Fruit fly (Drosophila melanogaster): ENCODE data around the gene RpL40.

RpL40 gene

DNA sequence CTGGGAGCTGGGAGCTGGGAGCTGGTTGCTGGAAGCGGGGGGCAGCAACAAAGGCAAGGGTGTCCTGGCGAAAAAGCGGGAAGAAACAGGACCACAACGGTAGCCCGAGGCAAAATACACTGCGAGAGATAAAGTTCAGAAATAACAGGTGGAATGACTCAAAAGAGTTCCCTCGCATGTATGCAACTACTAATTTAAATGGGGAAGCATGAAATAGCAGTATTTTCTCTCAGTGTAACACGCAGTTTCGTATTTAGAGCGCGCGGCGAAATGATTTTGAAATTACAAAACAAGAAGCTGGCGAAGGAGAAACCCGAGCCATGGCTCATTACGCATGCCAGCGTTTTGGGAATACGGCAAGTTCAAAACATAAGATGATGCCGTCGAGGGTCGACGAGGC is 20.8 kb downstream of the RpL40 start (continued):
- TF ChIP-seq Rfx (GFP tag; IDR thresholded peaks at IDR 0.05) (peak; percentile 41; the same call in 1 of the 2 replicates), dysf (GFP tag; IDR thresholded peaks at IDR 0.05) (peak; percentile 42; the same call in 1 of the 3 replicates), CG15269 (tag; optimal IDR thresholded peaks at IDR 0.05) (peak; percentile 26), CG9797 (GFP tag; optimal IDR thresholded peaks at IDR 0.05) (no peak), Dbx (GFP tag; IDR thresholded peaks at IDR 0.05) (0 out of 3 replicates have a peak, but pooled peaks have one; percentile 28), sisA (GFP tag; IDR thresholded peaks at IDR 0.05) (0 out of 2 replicates have a peak, but pooled peaks have one; percentile 29), sob (GFP tag; IDR thresholded peaks at IDR 0.05) (0 out of 2 replicates have a peak, but pooled peaks have one; percentile 20), Hr51 (GFP tag; optimal IDR thresholded peaks at IDR 0.05) (peak in 1 of 2 experiments; percentile 14), CG11504 (tag; optimal IDR thresholded peaks at IDR 0.05) (peak; percentile 29), slbo (GFP tag; IDR thresholded peaks at IDR 0.05) (peak; percentile 67), dmrt99B (tag; optimal IDR thresholded peaks at IDR 0.05) (peak; percentile 10), CG12659 (GFP tag; optimal IDR thresholded peaks at IDR 0.05) (peak; percentile 0), z (GFP tag; IDR thresholded peaks at IDR 0.05) (no peak), Ptx1 (GFP tag; IDR thresholded peaks at IDR 0.05) (0 out of 2 replicates have a peak, but pooled peaks have one; percentile 15), CG7839 (tag; optimal IDR thresholded peaks at IDR 0.05) (peak; percentile 30), CG14014 (GFP tag; IDR thresholded peaks at IDR 0.05) (peak; percentile 41; the same call in 1 of the 2 replicates), gem (tag; optimal IDR thresholded peaks at IDR 0.05) (peak; percentile 0), CG14860 (GFP tag; IDR thresholded peaks at IDR 0.05; ENCODE audit: partially characterized antibody) (no peak), CG18599 (GFP tag; optimal IDR thresholded peaks at IDR 0.05) (peak; percentile 72), Gsc (GFP tag; IDR thresholded peaks at IDR 0.05) (peak; percentile 38; the same call in 1 of the 2 replicates), Meics (GFP tag; optimal IDR thresholded peaks at IDR 0.05) (peak; percentile 28), CG2120 (GFP tag; optimal IDR thresholded peaks at IDR 0.05) (peak; percentile 58), lilli (GFP tag; optimal IDR thresholded peaks at IDR 0.05) (peak; percentile 28), ssp (GFP tag; IDR thresholded peaks at IDR 0.05) (0 out of 2 replicates have a peak, but pooled peaks have one; percentile 19)

DNA sequence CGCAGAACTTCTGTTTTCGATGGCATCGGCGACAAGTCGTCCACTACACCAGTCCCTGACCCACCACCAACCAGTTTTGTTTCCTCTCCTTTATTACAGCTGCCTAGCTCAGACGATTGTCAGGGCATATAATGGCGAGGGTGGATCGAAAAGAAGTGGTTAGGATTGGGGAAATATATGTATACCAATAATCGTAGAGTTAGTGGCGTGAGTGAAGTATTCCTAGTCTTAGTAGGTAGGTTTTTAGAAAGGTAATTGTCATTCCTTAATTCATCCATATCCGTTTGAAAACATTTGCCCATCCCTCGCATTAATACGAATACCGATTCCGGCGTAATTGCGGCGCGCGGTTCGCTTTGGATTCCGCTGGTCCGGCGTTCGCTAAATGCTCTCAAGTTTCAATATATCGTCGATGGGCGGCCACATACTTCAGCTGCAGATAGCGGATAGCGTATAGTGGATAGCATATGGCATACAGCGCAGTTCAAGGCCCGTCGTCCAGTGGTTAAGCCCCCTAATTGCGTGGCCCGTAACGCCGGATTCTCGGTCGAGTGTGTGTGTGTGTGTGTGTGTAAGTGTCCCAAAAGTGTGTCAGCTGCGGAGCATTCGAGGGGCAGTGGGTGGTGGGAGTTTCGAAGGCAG is 25.5 kb downstream of the RpL40 start:
- TF ChIP-seq slou (GFP tag; optimal IDR thresholded peaks at IDR 0.05): no peak
- no peak for TF ChIP-seq sr (GFP tag; IDR thresholded peaks at IDR 0.05)
- TF ChIP-seq tgo (GFP tag; IDR thresholded peaks at IDR 0.05): no peak
- no peak for TF ChIP-seq CG8765 (GFP tag; IDR thresholded peaks at IDR 0.05)
- no peak for TF ChIP-seq CG4854 (GFP tag; optimal IDR thresholded peaks at IDR 0.05)
- TF ChIP-seq CG13894 (tag; optimal IDR thresholded peaks at IDR 0.05): peak; percentile 28
- no peak for TF ChIP-seq CG17568 (GFP tag; optimal IDR thresholded peaks at IDR 0.05)
- TF ChIP-seq CG18599 (GFP tag; optimal IDR thresholded peaks at IDR 0.05): peak; percentile 52
- peak; percentile 32 for TF ChIP-seq gem (tag; optimal IDR thresholded peaks at IDR 0.05)
- TF ChIP-seq tna (GFP tag; IDR thresholded peaks at IDR 0.05; ENCODE audit: partially characterized antibody): no peak
- no peak for TF ChIP-seq lov (optimal IDR thresholded peaks at IDR 0.05)
- no peak for TF ChIP-seq lov (GFP tag; IDR thresholded peaks at IDR 0.05)
- TF ChIP-seq luna (GFP tag; optimal IDR thresholded peaks at IDR 0.05): no peak
- TF ChIP-seq Optix (GFP tag; IDR thresholded peaks at IDR 0.05): no peak
- no peak for TF ChIP-seq CG10147 (GFP tag; optimal IDR thresholded peaks at IDR 0.05)
- TF ChIP-seq lmd (GFP tag; IDR thresholded peaks at IDR 0.05): peak; percentile 22; the same call in 1 of the 2 replicates
- TF ChIP-seq Ptx1 (GFP tag; IDR thresholded peaks at IDR 0.05): no peak
- 0 out of 2 replicates have a peak, but pooled peaks have one; percentile 13 for TF ChIP-seq CG6689 (GFP tag; IDR thresholded peaks at IDR 0.05)
- no peak for TF ChIP-seq zen2 (GFP tag; IDR thresholded peaks at IDR 0.05; ENCODE audit: partially characterized antibody)
- TF ChIP-seq Hmr (GFP tag; optimal IDR thresholded peaks at IDR 0.05): peak; percentile 14
- no peak for TF ChIP-seq CG10979 (tag; optimal IDR thresholded peaks at IDR 0.05)
- no peak for TF ChIP-seq emc (GFP tag; optimal IDR thresholded peaks at IDR 0.05)
- TF ChIP-seq Awh (GFP tag; IDR thresholded peaks at IDR 0.05): no peak
- no peak for TF ChIP-seq CG17612 (GFP tag; IDR thresholded peaks at IDR 0.05)
- TF ChIP-seq Gsc (GFP tag; IDR thresholded peaks at IDR 0.05): no peak
- TF ChIP-seq ab (GFP tag; optimal IDR thresholded peaks at IDR 0.05): no peak
- TF ChIP-seq Med (GFP tag): peak; percentile 68
- TF ChIP-seq nerfin-1 (tag; optimal IDR thresholded peaks at IDR 0.05): peak; percentile 36
- peak in 1 of 2 experiments; percentile 17 for TF ChIP-seq Hr51 (GFP tag; optimal IDR thresholded peaks at IDR 0.05)

All from whole organism, embryonic.